Worm (Caenorhabditis elegans): ENCODE data around the gene dre-1.

ce11 chrV:6485109-6485508, 61.2 kb downstream of the dre-1 start:
- TF ChIP-seq dao-5 (tag; optimal IDR thresholded peaks at IDR 0.05) = no peak
- no peak for TF ChIP-seq W03F9.2 (tag; optimal IDR thresholded peaks at IDR 0.05)
- no peak for TF ChIP-seq him-1 (tag; optimal IDR thresholded peaks at IDR 0.05)
